Fruit fly (Drosophila melanogaster) whole organism: ENCODE data around the gene EMC6.

Experiments used
- CG8478 ChIP-seq: fragments of >200 bp; optimal IDR thresholded peaks from 2 replicates; lab custom pipeline; 2018; ENCODE audit warnings: inconsistent platforms
- Dll ChIP-seq: fragments of >200 bp; optimal IDR thresholded peaks from 2 replicates; lab custom pipeline; 2017
- EcR ChIP-seq, 2 experiments: fragments of >200 bp; optimal IDR thresholded peaks; 2 replicates each; lab custom pipeline; 2017; ENCODE audit warnings: missing biosample characterization in 2 of 2, missing genetic modification characterization in 2 of 2, missing genetic modification reagents in 2 of 2
- pan ChIP-seq: fragments of >200 bp; optimal IDR thresholded peaks from 2 replicates; lab custom pipeline; 2017
- psq ChIP-seq: fragments of >200 bp; optimal IDR thresholded peaks from 2 replicates; lab custom pipeline; 2017
- usp ChIP-seq: fragments of >200 bp; optimal IDR thresholded peaks from 2 replicates; lab custom pipeline; 2017; ENCODE audit warnings: missing biosample characterization, missing genetic modification characterization, mixed read lengths

The EMC6 gene

dm6 chr3R:25051441-25052097 is 26.8 kb upstream of the EMC6 start:
- no peak for TF ChIP-seq EcR (GFP tag; optimal IDR thresholded peaks at IDR 0.05; lab: Kevin White, UChicago)
- no peak for TF ChIP-seq Dll (lab: Kevin White, UChicago)
- TF ChIP-seq pan: no peak
- no peak for TF ChIP-seq psq
- TF ChIP-seq CG8478 (lab: Kevin White, UChicago): no peak
- TF ChIP-seq usp (GFP tag; lab: Kevin White, UChicago): no peak

DNA sequence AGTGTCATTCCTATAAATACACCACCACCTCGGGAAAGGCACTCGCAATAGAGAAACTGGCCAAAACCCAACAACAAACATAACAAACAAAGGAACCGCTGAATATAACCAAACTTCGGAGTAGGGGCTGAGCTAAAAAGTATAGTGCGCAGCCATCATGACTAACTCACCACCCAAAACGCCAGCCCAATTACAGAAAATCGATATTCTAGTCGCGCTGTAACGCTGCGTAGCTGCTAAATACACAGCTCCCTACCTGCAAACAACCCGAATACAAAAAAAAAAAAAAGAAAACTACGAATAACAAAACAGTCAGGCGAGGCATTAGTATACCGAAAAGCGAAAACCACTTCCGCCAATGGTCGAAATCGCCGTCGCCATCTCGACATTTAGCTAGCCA is 25.8 kb upstream of the EMC6 start:
- TF ChIP-seq Dll (lab: Kevin White, UChicago): no peak
- no peak for TF ChIP-seq CG8478 (lab: Kevin White, UChicago)
- no peak for TF ChIP-seq EcR (GFP tag; optimal IDR thresholded peaks at IDR 0.05; lab: Kevin White, UChicago)
- no peak for TF ChIP-seq usp (GFP tag; lab: Kevin White, UChicago)
- TF ChIP-seq pan: no peak

DNA sequence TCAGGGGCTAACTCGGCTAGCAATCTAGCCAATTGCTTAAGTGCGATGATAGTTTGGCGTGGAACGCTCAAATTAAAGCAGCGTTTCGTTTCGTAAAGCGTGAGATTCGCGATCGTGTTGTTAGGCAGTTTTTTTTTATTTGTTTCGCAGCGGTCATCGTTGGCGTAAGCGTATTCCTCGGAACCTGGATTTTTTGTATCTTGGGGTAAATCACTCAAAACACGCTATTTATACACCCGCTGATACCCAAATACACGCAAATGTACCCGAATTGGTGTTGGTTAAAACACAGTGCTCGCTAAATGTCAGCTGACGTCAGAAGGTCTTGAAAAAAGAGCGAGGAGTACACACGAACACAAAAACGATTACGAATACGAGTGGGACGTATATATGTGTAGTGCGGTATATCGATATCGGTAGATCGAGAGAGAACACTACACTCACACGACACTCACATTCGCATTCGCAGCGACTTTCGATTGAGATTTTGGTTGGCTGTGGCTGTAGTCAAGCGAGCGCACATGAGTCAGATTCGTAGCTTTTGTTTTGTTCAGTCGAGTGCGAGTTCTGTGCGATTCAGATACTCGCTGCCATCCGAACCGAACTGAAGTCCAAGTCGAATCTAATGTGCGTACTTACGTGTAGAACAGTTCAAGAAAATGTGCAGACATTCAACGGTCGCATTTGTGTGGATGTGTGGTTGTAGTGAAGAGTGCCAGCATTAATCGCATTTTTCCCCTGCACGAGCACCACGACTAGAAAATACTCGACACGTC is 25.1 kb upstream of the EMC6 start:
- TF ChIP-seq Dll (lab: Kevin White, UChicago) (no peak), psq (no peak), pan (no peak), EcR (GFP tag; optimal IDR thresholded peaks at IDR 0.05; lab: Kevin White, UChicago) (no peak), usp (GFP tag; lab: Kevin White, UChicago) (no peak), CG8478 (lab: Kevin White, UChicago) (no peak)

DNA sequence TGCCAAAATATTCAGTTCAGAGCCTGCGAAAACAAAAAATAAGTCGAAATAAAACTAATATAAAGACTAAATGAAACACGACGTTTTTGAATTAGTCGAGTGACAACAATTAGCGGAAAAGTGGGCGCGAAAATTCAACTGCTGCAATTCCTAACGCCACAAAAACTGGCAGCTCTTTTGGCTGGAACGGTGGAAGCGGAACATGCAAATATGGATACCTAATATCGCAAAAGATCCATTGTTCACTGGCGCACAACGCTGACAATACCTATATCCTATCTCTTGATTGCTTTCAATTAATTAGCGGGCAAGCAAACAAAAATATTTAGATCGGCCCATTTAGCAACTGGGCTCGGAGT is 24.5 kb upstream of the EMC6 start, which contains the start of gene CG11791:
CG11791 (plus strand) TSS at position 234 of the 359 bp plus-strand sequence.
- TF ChIP-seq psq: no peak
- TF ChIP-seq Dll (lab: Kevin White, UChicago): no peak
- TF ChIP-seq usp (GFP tag; lab: Kevin White, UChicago): no peak
- TF ChIP-seq EcR (GFP tag; optimal IDR thresholded peaks at IDR 0.05; lab: Kevin White, UChicago): no peak
- TF ChIP-seq CG8478 (lab: Kevin White, UChicago): no peak
- TF ChIP-seq pan: no peak

DNA sequence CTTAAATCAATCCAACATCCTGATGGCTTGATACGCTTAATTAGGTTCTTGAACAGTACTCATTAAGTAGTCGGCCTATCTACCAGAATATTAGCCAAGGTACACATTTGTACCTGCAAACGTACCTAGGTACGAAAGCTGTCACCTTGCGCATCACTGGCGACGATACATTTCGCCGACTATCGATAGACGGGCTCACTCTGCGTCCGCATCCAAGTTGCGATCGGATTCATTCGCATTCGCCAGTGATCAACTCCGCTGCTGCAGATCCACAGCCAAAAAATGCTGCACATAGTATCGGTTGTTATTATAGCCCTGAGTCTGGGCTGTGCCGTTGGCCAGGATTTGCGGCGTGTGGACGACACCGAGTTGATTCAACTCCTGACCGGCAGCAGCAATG is 22.7 kb upstream of the EMC6 start, which contains the start of gene CG11790:
CG11790 (plus strand) TSS at position 203 of the 400 bp plus-strand sequence.
- no peak for TF ChIP-seq pan
- no peak for TF ChIP-seq Dll (lab: Kevin White, UChicago)
- no peak for TF ChIP-seq CG8478 (lab: Kevin White, UChicago)
- no peak for TF ChIP-seq psq

- TF ChIP-seq Dll (lab: Kevin White, UChicago): no peak
- TF ChIP-seq EcR (GFP tag; optimal IDR thresholded peaks at IDR 0.05; lab: Kevin White, UChicago): no peak
- TF ChIP-seq psq: no peak
- no peak for TF ChIP-seq usp (GFP tag; lab: Kevin White, UChicago)
- TF ChIP-seq CG8478 (lab: Kevin White, UChicago): no peak
- no peak for TF ChIP-seq pan
Observed at dm6 chr3R:25046023-25046422, 21.2 kb upstream of the EMC6 start, which contains the start of gene CG11786. CG11786 (plus strand) TSS chr3R:25046323.

DNA sequence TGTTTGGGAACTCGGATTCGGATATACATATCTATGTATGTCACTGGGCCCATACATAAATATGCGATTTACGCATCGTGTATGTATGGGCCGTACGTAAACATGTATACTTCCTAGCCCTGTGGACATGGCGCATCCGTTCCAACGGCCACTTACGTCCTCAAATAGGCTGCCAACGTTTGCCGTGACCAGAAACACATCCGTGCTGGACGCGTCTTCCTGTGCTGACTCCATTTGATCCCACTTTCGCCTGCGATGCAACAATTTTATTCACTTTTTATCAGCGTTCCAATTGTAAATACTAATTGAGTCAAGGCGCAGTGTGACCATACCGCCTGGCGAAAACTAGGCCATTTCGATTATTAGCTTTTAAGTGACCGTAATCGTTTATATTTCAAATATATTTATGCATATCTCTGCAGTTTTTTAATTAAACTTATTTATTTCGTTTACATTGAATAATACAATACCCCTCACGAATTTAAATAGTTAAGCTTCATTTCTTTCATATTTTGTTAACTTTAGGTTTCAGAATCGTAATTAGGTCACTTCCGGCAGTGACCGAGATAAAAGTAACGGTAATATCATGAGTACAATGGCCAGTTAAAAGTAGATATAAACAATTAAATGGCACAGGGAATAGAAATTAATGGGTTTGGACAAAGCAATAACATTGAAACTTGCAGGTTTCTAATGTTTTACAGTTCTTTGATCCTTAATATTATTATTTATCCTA is 20.2 kb upstream of the EMC6 start, which contains the start of gene 5PtaseI:
5PtaseI (minus strand) TSS at position 336 of the 736 bp plus-strand sequence.
- TF ChIP-seq usp (GFP tag; lab: Kevin White, UChicago) (no peak), psq (no peak), Dll (lab: Kevin White, UChicago) (no peak), EcR (GFP tag; optimal IDR thresholded peaks at IDR 0.05; lab: Kevin White, UChicago) (no peak), pan (no peak), CG8478 (lab: Kevin White, UChicago) (no peak)

DNA sequence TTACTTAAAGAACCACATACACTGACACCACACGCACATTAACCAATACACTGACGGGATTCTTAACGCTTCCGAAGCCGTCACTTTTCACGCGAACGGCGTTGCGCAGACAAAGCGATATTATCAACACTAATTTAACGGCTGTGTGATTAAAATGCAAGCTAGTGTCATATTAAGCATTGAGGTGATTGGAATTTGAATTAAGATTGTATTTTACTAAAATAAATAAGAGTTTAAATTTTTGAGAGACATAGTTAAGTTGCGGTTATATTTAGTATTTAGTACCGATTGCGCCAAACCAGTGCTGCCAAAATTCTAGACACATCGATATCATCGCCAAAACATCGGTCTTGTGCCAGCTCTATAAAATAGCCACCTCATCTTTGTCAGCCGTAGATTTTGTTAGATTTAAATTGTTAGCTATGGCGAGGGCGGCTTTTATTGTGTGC is 14.2 kb upstream of the EMC6 start, which contains the start of the genes Ythdf and bai:
Ythdf (minus strand) TSS at position 222 of the 449 bp plus-strand sequence.
bai (plus strand) TSS at position 347 of the 449 bp plus-strand sequence.
- no peak for TF ChIP-seq usp (GFP tag; lab: Kevin White, UChicago)
- no peak for TF ChIP-seq pan
- TF ChIP-seq EcR (GFP tag; optimal IDR thresholded peaks at IDR 0.05; lab: Kevin White, UChicago): no peak
- TF ChIP-seq Dll (lab: Kevin White, UChicago): no peak
- TF ChIP-seq CG8478 (lab: Kevin White, UChicago): no peak
- no peak for TF ChIP-seq psq

DNA sequence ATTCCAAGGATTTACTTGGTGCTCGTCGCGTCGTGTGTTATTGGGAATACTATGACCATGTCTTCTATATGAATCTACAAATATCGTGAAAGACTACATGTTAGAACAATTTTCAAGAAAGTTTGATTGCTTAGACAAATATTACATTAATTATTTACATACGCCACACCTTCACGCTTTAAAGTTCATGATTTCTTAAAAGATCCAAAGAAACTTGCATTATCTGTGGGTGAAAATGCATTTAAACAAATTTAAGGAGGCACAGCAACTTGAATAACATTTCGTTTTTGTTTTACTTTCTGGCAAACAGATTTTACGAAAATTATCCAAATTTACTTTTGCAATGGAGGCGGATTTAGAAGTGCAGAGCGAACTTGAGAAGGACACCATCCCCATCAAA is 11.8 kb upstream of the EMC6 start, which contains the start of gene CG31115:
CG31115 (plus strand) TSS at position 301 of the 400 bp plus-strand sequence.
- no peak for TF ChIP-seq usp (GFP tag; lab: Kevin White, UChicago)
- TF ChIP-seq Dll (lab: Kevin White, UChicago): no peak
- TF ChIP-seq EcR (GFP tag; optimal IDR thresholded peaks at IDR 0.05; lab: Kevin White, UChicago): no peak
- no peak for TF ChIP-seq pan
- no peak for TF ChIP-seq CG8478 (lab: Kevin White, UChicago)
- TF ChIP-seq psq: no peak

dm6 chr3R:25033142-25033586 is 8.3 kb upstream of the EMC6 start, which contains the start of gene Smg6:
Smg6 (minus strand) TSS chr3R:25033465.
- TF ChIP-seq Dll (lab: Kevin White, UChicago) (no peak), psq (no peak), EcR (GFP tag; optimal IDR thresholded peaks at IDR 0.05; lab: Kevin White, UChicago) (no peak), usp (GFP tag; lab: Kevin White, UChicago) (no peak), CG8478 (lab: Kevin White, UChicago) (no peak)

dm6 chr3R:25032686-25033085 is 7.9 kb upstream of the EMC6 start:
- TF ChIP-seq CG8478 (lab: Kevin White, UChicago): no peak
- TF ChIP-seq usp (GFP tag; lab: Kevin White, UChicago): no peak
- no peak for TF ChIP-seq EcR (GFP tag; optimal IDR thresholded peaks at IDR 0.05; lab: Kevin White, UChicago)
- TF ChIP-seq pan: no peak
- TF ChIP-seq psq: no peak
- no peak for TF ChIP-seq Dll (lab: Kevin White, UChicago)
